Fruit fly (Drosophila melanogaster): ENCODE data around the gene gzl.

Gene gzl

DNA sequence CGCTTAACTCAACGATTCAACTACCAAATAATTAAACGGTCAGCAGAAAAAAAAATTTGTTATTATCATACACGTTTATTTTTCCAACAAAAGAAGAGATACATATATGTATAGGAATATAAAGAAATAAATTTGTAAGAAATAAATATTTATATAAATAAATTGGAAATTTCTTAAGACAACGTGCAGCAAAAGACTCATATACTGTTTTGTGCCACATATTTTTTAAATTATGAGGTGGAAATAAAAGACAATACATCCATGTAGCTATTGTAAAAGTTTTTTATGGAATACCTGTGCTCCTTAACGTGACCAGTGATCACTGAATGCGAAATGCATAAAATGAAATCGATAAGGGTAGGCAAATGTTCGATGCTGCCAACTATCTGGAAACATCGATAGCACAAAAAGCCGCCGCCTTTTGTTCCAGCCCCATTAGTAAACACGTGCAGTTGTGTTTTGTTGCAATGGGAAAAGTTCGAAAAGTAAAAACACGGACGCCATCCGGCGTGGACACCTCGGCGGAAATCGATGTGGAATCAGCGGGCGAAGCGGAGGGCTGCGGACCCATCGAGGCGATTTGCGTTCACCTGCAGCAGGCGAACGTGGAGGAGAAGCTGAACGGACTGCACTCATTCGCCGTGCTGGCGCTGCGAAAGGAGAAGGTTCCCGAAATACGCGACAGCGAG, 14.0 kb upstream of the gzl start, which contains the start of gene CG10286 (continued):
- TF ChIP-seq her (GFP tag; optimal IDR thresholded peaks at IDR 0.05), result no peak
- TF ChIP-seq Antp (GFP tag; optimal IDR thresholded peaks at IDR 0.05), result peak; percentile 2
- TF ChIP-seq Sry-δ (GFP tag; optimal IDR thresholded peaks at IDR 0.05), result peak; percentile 83
- TF ChIP-seq hbn (GFP tag; IDR thresholded peaks at IDR 0.05; ENCODE audit: partially characterized antibody), result peak; percentile 50
- no peak for TF ChIP-seq hkb (optimal IDR thresholded peaks at IDR 0.05)
- TF ChIP-seq hkb (GFP tag; IDR thresholded peaks at IDR 0.05), result peak; percentile 17
- TF ChIP-seq dm (GFP tag; optimal IDR thresholded peaks at IDR 0.05), result peak; percentile 97
- TF ChIP-seq sob (GFP tag; IDR thresholded peaks at IDR 0.05), result peak; percentile 67
- peak; percentile 76 for TF ChIP-seq cwo (GFP tag; optimal IDR thresholded peaks at IDR 0.05)
- no peak for TF ChIP-seq Xbp1 (GFP tag; optimal IDR thresholded peaks at IDR 0.05)
- TF ChIP-seq CG15601 (tag; optimal IDR thresholded peaks at IDR 0.05), result peak; percentile 40
- peak; percentile 51; the same call in 2 of the 3 replicates for TF ChIP-seq Doc3 (GFP tag; IDR thresholded peaks at IDR 0.05; ENCODE audit: partially characterized antibody)
- peak; percentile 67 for TF ChIP-seq CG18262 (tag; optimal IDR thresholded peaks at IDR 0.05)
- TF ChIP-seq nmo (GFP tag; optimal IDR thresholded peaks at IDR 0.05), result peak; percentile 34
- peak; percentile 38 for TF ChIP-seq CG8290 (GFP tag; optimal IDR thresholded peaks at IDR 0.05)
- peak in 1 of 2 experiments; percentile 71 for TF ChIP-seq CG8290 (tag; optimal IDR thresholded peaks at IDR 0.05)
- TF ChIP-seq Nf-YB (GFP tag; optimal IDR thresholded peaks at IDR 0.05), result no peak
- TF ChIP-seq Rfx (GFP tag; IDR thresholded peaks at IDR 0.05), result peak; percentile 62
- TF ChIP-seq gsb (GFP tag; IDR thresholded peaks at IDR 0.05), result no peak
- TF ChIP-seq Myb (GFP tag; optimal IDR thresholded peaks at IDR 0.05), result no peak
- peak; percentile 12 for TF ChIP-seq CG30403 (GFP tag; optimal IDR thresholded peaks at IDR 0.05)
- TF ChIP-seq HmgZ (tag; optimal IDR thresholded peaks at IDR 0.05), result peak; percentile 51
- no peak for TF ChIP-seq prd (optimal IDR thresholded peaks at IDR 0.05)
- peak; percentile 30; the same call in 1 of the 3 replicates for TF ChIP-seq prd (GFP tag; IDR thresholded peaks at IDR 0.05)
- peak; percentile 7 for TF ChIP-seq Six4 (GFP tag; optimal IDR thresholded peaks at IDR 0.05)
- no peak for TF ChIP-seq CG10959 (GFP tag; IDR thresholded peaks at IDR 0.05)
- 0 out of 2 replicates have a peak, but pooled peaks have one; percentile 25 for TF ChIP-seq CG31224 (GFP tag; IDR thresholded peaks at IDR 0.05)
- no peak for TF ChIP-seq Bdp1 (GFP tag; optimal IDR thresholded peaks at IDR 0.05)
- TF ChIP-seq NFAT (GFP tag; IDR thresholded peaks at IDR 0.05), result peak; percentile 52; the same call in 1 of the 2 replicates
- peak; percentile 66; the same call in 1 of the 2 replicates for TF ChIP-seq ato (GFP tag; IDR thresholded peaks at IDR 0.05; ENCODE audit: partially characterized antibody)
- TF ChIP-seq Dp (GFP tag; optimal IDR thresholded peaks at IDR 0.05), result peak; percentile 22
- TF ChIP-seq CG30020 (tag; optimal IDR thresholded peaks at IDR 0.05), result peak; percentile 12
- peak; percentile 61 for TF ChIP-seq CG1603 (tag; optimal IDR thresholded peaks at IDR 0.05)
- peak; percentile 79 for TF ChIP-seq pzg (GFP tag; optimal IDR thresholded peaks at IDR 0.05)
- peak; percentile 73 for TF ChIP-seq sens (GFP tag)
- TF ChIP-seq Ravus (GFP tag; IDR thresholded peaks at IDR 0.05), result no peak
- TF ChIP-seq inv (GFP tag; IDR thresholded peaks at IDR 0.05; ENCODE audit: partially characterized antibody), result peak; percentile 70
- peak; percentile 54; the same call in 1 of the 2 replicates for TF ChIP-seq nerfin-2 (GFP tag; IDR thresholded peaks at IDR 0.05; ENCODE audit: partially characterized antibody)
- peak in 1 of 2 experiments; percentile 24 for TF ChIP-seq bsh (GFP tag; optimal IDR thresholded peaks at IDR 0.05)
- TF ChIP-seq pho (GFP tag; optimal IDR thresholded peaks at IDR 0.05), result no peak
- TF ChIP-seq B-H1 (GFP tag; IDR thresholded peaks at IDR 0.05), result peak; percentile 44; the same call in 1 of the 3 replicates
- TF ChIP-seq CG17385 (GFP tag; optimal IDR thresholded peaks at IDR 0.05), result peak; percentile 37
- TF ChIP-seq D19A (tag; optimal IDR thresholded peaks at IDR 0.05), result no peak
- peak; percentile 62 for TF ChIP-seq gem (tag; optimal IDR thresholded peaks at IDR 0.05)
- TF ChIP-seq CG7928 (GFP tag; optimal IDR thresholded peaks at IDR 0.05), result peak; percentile 21
- peak; percentile 63 for TF ChIP-seq vnd (GFP tag; IDR thresholded peaks at IDR 0.05; ENCODE audit: partially characterized antibody)
- TF ChIP-seq HHEX (GFP tag; optimal IDR thresholded peaks at IDR 0.05), result peak; percentile 9
- no peak for TF ChIP-seq dati (GFP tag; IDR thresholded peaks at IDR 0.05)
- TF ChIP-seq chm (GFP tag; IDR thresholded peaks at IDR 0.05), result peak; percentile 35; the same call in 1 of the 2 replicates
